Worm (Caenorhabditis elegans) whole organism, late embryonic: ENCODE measurements around the gene tbcb-1.

Source experiments
- C08G9.2 ChIP-seq: sonication (generic microtip); optimal IDR thresholded peaks from 2 replicates; lab custom pipeline; 2016; ENCODE audit warnings: mild to moderate bottlenecking, missing genetic modification characterization, moderate library complexity, missing compliant biosample characterization
- F13H6.1 ChIP-seq: sonication (generic microtip); optimal IDR thresholded peaks from 2 replicates; lab custom pipeline; 2016; ENCODE audit warnings: missing genetic modification characterization, missing compliant biosample characterization
- K02D7.2 ChIP-seq: sonication (generic microtip); optimal IDR thresholded peaks from 2 replicates; lab custom pipeline; 2017; ENCODE audit warnings: mild to moderate bottlenecking, missing genetic modification characterization, missing compliant biosample characterization
- K09A11.1 ChIP-seq: sonication (generic microtip); optimal IDR thresholded peaks from 2 replicates; lab custom pipeline; 2017; ENCODE audit warnings: antibody characterized with exemption, mild to moderate bottlenecking, missing genetic modification characterization, missing compliant biosample characterization; ENCODE audit not compliant: insufficient read depth
- ahr-1 ChIP-seq: sonication (generic microtip); optimal IDR thresholded peaks from 2 replicates; lab custom pipeline; 2016; ENCODE audit warnings: missing genetic modification characterization, missing compliant biosample characterization
- ceh-14 ChIP-seq: sonication (generic microtip); optimal IDR thresholded peaks from 2 replicates; lab custom pipeline; 2016; ENCODE audit warnings: missing genotype, missing genetic modification characterization, missing compliant biosample characterization
- ceh-18 ChIP-seq: sonication (generic microtip); optimal IDR thresholded peaks from 2 replicates; lab custom pipeline; 2016; ENCODE audit warnings: missing genetic modification characterization, missing compliant biosample characterization
- ceh-19 ChIP-seq: fragments of 200-800 bp; sonication (Bioruptor generic); optimal IDR thresholded peaks from 2 replicates; lab custom pipeline; 2018; ENCODE audit warnings: mild to moderate bottlenecking, missing genetic modification characterization, missing compliant biosample characterization
- ceh-2 ChIP-seq: sonication (generic microtip); optimal IDR thresholded peaks from 2 replicates; lab custom pipeline; 2016; ENCODE audit warnings: missing genotype, missing genetic modification characterization, missing compliant biosample characterization
- ceh-24 ChIP-seq: sonication (generic microtip); optimal IDR thresholded peaks from 2 replicates; lab custom pipeline; 2016; ENCODE audit warnings: mild to moderate bottlenecking, missing genetic modification characterization, missing compliant biosample characterization
- ceh-30 ChIP-seq: fragments of 150-350 bp; optimal IDR thresholded peaks from 2 replicates; lab custom pipeline; 2014; ENCODE audit warnings: missing biosample characterization, missing genetic modification characterization
- ceh-31 ChIP-seq: sonication (generic microtip); optimal IDR thresholded peaks from 2 replicates; lab custom pipeline; 2016; ENCODE audit warnings: missing genetic modification characterization, missing compliant biosample characterization
- ceh-45 ChIP-seq: fragments of 200-800 bp; sonication (Bioruptor generic); IDR thresholded peaks from 2 replicates; pipeline ENCODE4 v1.3.6; 2022; ENCODE audit warnings: missing genetic modification reagents, missing genetic modification characterization, missing compliant biosample characterization
- ceh-48 ChIP-seq: sonication (generic microtip); optimal IDR thresholded peaks from 2 replicates; lab custom pipeline; 2016; ENCODE audit warnings: missing genetic modification characterization, inconsistent platforms, missing compliant biosample characterization
- dve-1 ChIP-seq: sonication (generic microtip); optimal IDR thresholded peaks from 2 replicates; lab custom pipeline; 2017; ENCODE audit warnings: antibody characterized with exemption, mild to moderate bottlenecking, missing genetic modification characterization, missing compliant biosample characterization
- fkh-10 ChIP-seq: fragments of 150-350 bp; optimal IDR thresholded peaks from 2 replicates; lab custom pipeline; 2014; ENCODE audit warnings: missing biosample characterization, missing genetic modification reagents, missing genetic modification characterization
- gmeb-2 ChIP-seq: sonication (generic microtip); optimal IDR thresholded peaks from 2 replicates; lab custom pipeline; 2016; ENCODE audit warnings: missing genetic modification characterization, inconsistent platforms, missing compliant biosample characterization
- hlh-13 ChIP-seq: fragments of 200-800 bp; sonication (Bioruptor generic); optimal IDR thresholded peaks from 2 replicates; lab custom pipeline; 2018; ENCODE audit warnings: mild to moderate bottlenecking, missing genetic modification characterization, missing compliant biosample characterization
- hlh-15 ChIP-seq: sonication (generic microtip); optimal IDR thresholded peaks from 2 replicates; lab custom pipeline; 2016; ENCODE audit warnings: missing genetic modification characterization, missing compliant biosample characterization
- hlh-30 ChIP-seq: sonication (generic microtip); optimal IDR thresholded peaks from 2 replicates; lab custom pipeline; 2017; ENCODE audit warnings: antibody characterized with exemption, missing genetic modification characterization, missing compliant biosample characterization; ENCODE audit not compliant: insufficient read depth
- hlh-8 ChIP-seq: sonication (generic microtip); optimal IDR thresholded peaks from 2 replicates; lab custom pipeline; 2016; ENCODE audit warnings: missing genotype, missing genetic modification characterization, missing compliant biosample characterization
- lim-6 ChIP-seq: sonication (generic microtip); optimal IDR thresholded peaks from 2 replicates; lab custom pipeline; 2016; ENCODE audit warnings: missing genetic modification characterization, missing compliant biosample characterization
- lin-11 ChIP-seq: fragments of 200-800 bp; sonication (Bioruptor generic); optimal IDR thresholded peaks from 2 replicates; lab custom pipeline; 2018; ENCODE audit warnings: mild to moderate bottlenecking, missing genetic modification characterization, missing compliant biosample characterization
- madf-2 ChIP-seq: sonication (generic microtip); optimal IDR thresholded peaks from 2 replicates; lab custom pipeline; 2017; ENCODE audit warnings: missing genetic modification characterization, missing compliant biosample characterization
- mec-3 ChIP-seq: sonication (generic microtip); optimal IDR thresholded peaks from 2 replicates; lab custom pipeline; 2016; ENCODE audit warnings: borderline replicate concordance, missing genetic modification characterization, missing compliant biosample characterization
- nhr-11 ChIP-seq: fragments of 150-350 bp; optimal IDR thresholded peaks from 2 replicates; lab custom pipeline; 2014; ENCODE audit warnings: missing biosample characterization, missing genetic modification characterization
- npax-4 ChIP-seq: sonication (generic microtip); optimal IDR thresholded peaks from 2 replicates; lab custom pipeline; 2016; ENCODE audit warnings: missing genetic modification characterization, missing compliant biosample characterization
- pax-1 ChIP-seq: fragments of 150-350 bp; optimal IDR thresholded peaks from 2 replicates; lab custom pipeline; 2014; ENCODE audit warnings: missing biosample characterization, missing genetic modification characterization
- pha-2 ChIP-seq: sonication (generic microtip); optimal IDR thresholded peaks from 2 replicates; lab custom pipeline; 2017; ENCODE audit warnings: mild to moderate bottlenecking, missing genetic modification characterization, missing compliant biosample characterization
- pha-4 ChIP-seq: fragments of 150-350 bp; optimal IDR thresholded peaks from 2 replicates; lab custom pipeline; 2018; ENCODE audit warnings: missing biosample characterization, missing genetic modification reagents, missing genetic modification characterization
- pros-1 ChIP-seq: fragments of 150-350 bp; optimal IDR thresholded peaks from 2 replicates; lab custom pipeline; 2014; ENCODE audit warnings: missing biosample characterization, missing genetic modification reagents, missing genetic modification characterization
- rnt-1 ChIP-seq: sonication (generic microtip); optimal IDR thresholded peaks from 2 replicates; lab custom pipeline; 2016; ENCODE audit warnings: missing genetic modification characterization, missing compliant biosample characterization
- sdc-2 ChIP-seq: sonication (generic microtip); optimal IDR thresholded peaks from 2 replicates; lab custom pipeline; 2016; ENCODE audit warnings: missing genotype, missing genetic modification characterization, missing compliant biosample characterization
- sox-2 ChIP-seq: fragments of 200-800 bp; sonication (Bioruptor generic); IDR thresholded peaks from 2 replicates; pipeline ENCODE4 v1.3.6; 2022; ENCODE audit warnings: missing genetic modification reagents, missing genetic modification characterization, missing compliant biosample characterization
- sox-4 ChIP-seq: sonication (generic microtip); optimal IDR thresholded peaks from 2 replicates; lab custom pipeline; 2017; ENCODE audit warnings: mild to moderate bottlenecking, missing genetic modification characterization, inconsistent platforms, missing compliant biosample characterization
- syd-9 ChIP-seq: sonication (generic microtip); optimal IDR thresholded peaks from 2 replicates; lab custom pipeline; 2016; ENCODE audit warnings: mild to moderate bottlenecking, missing genetic modification characterization, moderate library complexity, missing compliant biosample characterization
- tbx-2 ChIP-seq: sonication (generic microtip); optimal IDR thresholded peaks from 2 replicates; lab custom pipeline; 2016; ENCODE audit warnings: missing genetic modification characterization, missing compliant biosample characterization
- tbx-7 ChIP-seq: sonication (generic microtip); optimal IDR thresholded peaks from 2 replicates; lab custom pipeline; 2016; ENCODE audit warnings: missing genotype, missing genetic modification characterization, missing compliant biosample characterization
- unc-55 ChIP-seq: sonication (generic microtip); optimal IDR thresholded peaks from 2 replicates; lab custom pipeline; 2017; ENCODE audit warnings: missing biosample characterization, missing genetic modification reagents, missing genetic modification characterization
- zip-5 ChIP-seq: sonication (generic microtip); optimal IDR thresholded peaks from 2 replicates; lab custom pipeline; 2016; ENCODE audit warnings: missing genetic modification characterization, missing compliant biosample characterization

The tbcb-1 gene

DNA sequence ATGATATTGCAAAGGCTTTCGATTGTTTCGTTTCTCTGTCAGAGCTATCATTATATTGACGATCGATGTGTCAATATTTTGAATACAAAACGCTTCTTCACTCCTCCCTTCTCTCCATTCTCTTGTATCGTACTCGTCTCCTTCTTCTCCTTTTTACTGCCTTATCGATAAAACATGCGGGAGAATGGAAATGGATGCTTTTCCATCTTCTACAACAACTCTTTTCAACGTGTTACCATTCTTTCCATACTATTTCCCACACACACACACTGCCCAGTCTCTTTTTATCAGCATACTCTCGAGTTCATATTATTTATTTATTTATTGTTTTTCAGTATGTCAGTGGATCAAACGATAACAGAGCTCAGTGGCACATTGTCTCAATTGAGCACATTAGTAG is 13.3 kb upstream of the tbcb-1 start, which contains the start of gene C50B8.6:
Gene C50B8.6 (plus strand): TSS at position 336 of the 400 bp plus-strand sequence.
- TF ChIP-seq sdc-2 (tag; lab: Kevin White, UChicago), result no peak
- no peak for TF ChIP-seq hlh-15 (tag; lab: Kevin White, UChicago)
- no peak for TF ChIP-seq sox-2 (GFP tag; lab: Robert Waterston, UW)
- TF ChIP-seq tbx-2 (tag; lab: Kevin White, UChicago), result no peak
- no peak for TF ChIP-seq rnt-1 (tag; lab: Kevin White, UChicago)

ce11 chrV:13580696-13581095 is 11.2 kb upstream of the tbcb-1 start, which contains the start of gene C50B8.5:
Gene C50B8.5 (plus strand): TSS chrV:13580968.
- TF ChIP-seq hlh-13 (no peak), nhr-11 (tag; lab: Kevin White, UChicago) (no peak), ceh-48 (no peak), unc-55 (GFP tag; lab: Kevin White, UChicago) (no peak), gmeb-2 (no peak), ceh-31 (tag; lab: Kevin White, UChicago) (no peak), dve-1 (tag; lab: Kevin White, UChicago) (peak; percentile 4)

DNA sequence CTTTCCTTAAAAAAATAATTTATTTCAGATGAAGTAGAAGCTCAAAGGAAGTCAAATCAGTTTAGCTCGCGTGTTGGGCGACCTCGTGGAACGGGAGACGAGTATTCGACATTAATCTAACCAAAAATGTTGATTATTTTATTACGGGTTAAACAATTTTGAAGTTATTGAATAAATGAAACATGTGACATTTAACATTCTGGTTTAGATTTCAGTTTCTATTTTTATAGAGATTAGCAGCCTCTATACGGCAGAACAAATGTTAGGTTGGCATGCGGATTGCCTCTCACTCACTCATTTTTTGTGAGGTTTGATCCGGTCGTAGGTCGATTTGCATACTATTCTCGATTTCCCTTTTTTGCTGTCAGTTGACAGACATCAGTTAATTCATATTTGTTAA is 7.4 kb upstream of the tbcb-1 start, which contains the start of gene F53F4.1:
Gene F53F4.1 (plus strand): TSS at position 301 of the 400 bp plus-strand sequence.
- no peak for TF ChIP-seq lim-6 (tag; lab: Kevin White, UChicago)
- no peak for TF ChIP-seq ceh-14
- no peak for TF ChIP-seq pha-2
- TF ChIP-seq hlh-30, result no peak
- no peak for TF ChIP-seq ceh-2 (tag; lab: Kevin White, UChicago)

DNA sequence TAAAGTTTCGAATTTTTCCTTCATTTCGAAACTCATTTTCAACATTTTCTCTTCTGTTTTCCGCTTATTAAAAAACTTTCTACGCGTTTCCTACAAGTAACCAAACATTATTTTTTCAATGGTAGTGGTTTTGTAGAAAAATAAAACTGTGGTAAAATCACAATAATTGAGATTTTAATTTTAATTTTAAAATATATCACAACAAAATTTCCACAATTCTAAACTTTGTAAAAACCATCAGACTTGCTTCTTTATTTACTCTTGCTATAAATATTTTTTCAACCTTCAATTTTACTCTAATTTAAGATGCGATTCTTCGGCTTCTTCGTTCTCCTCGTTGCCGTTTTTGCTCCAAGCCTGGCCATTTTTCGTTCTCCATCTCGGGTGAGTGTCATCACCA is 4.0 kb upstream of the tbcb-1 start, which contains the start of gene F53F4.17:
Gene F53F4.17 (plus strand): TSS at position 301 of the 400 bp plus-strand sequence.
- TF ChIP-seq pax-1 (tag; lab: Kevin White, UChicago), result no peak
- no peak for TF ChIP-seq ceh-24
- no peak for TF ChIP-seq lin-11 (tag; lab: Kevin White, UChicago)
- TF ChIP-seq zip-5, result no peak
- TF ChIP-seq ceh-45 (GFP tag; lab: Robert Waterston, UW), result no peak
- TF ChIP-seq pros-1, result no peak
- no peak for TF ChIP-seq K02D7.2 (tag; lab: Kevin White, UChicago)
- TF ChIP-seq ceh-31 (tag; lab: Kevin White, UChicago), result no peak
- TF ChIP-seq ceh-18, result no peak
- TF ChIP-seq sox-4 (tag; lab: Kevin White, UChicago), result no peak
- no peak for TF ChIP-seq hlh-13
- no peak for TF ChIP-seq ahr-1 (tag; lab: Kevin White, UChicago)
- no peak for TF ChIP-seq madf-2 (tag; lab: Kevin White, UChicago)

DNA sequence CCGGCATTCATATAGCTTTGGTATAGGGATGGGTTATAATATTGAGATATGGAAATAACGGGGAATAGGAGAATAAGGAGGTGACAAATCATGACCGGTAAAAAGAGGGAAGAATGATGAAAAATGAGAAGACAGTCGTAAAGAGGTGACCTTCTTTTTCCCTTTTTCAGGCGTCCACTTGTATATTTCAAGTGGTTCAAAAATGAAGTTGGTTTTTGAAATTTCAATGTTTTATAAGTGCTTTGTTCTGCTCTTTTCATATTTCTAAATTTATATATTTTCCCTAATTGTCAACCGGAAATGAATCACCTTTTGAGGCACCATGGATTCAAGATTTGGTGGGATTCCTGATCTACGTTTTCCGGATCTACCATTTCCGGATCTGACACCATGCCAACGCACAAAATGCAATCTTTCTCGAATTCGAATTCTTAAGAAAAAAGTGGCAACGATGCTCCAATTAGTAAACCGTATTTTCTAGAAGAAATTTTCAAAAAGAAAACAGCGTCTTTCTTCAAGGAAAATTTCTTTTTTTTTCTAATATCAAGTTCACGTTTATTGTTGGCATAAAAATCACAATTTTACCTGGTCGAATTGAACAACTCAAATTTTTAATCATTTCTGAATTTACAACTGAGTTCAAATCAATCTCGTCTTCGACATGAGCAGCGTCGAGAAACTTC is 2.3 kb upstream of the tbcb-1 start, which contains the start of the genes F53F4.2 and F53F4.18:
Gene F53F4.2 (minus strand): TSS at position 101 of the 683 bp plus-strand sequence.
Gene F53F4.18 (plus strand): TSS at position 633 of the 683 bp plus-strand sequence.
- TF ChIP-seq syd-9 (tag; lab: Kevin White, UChicago) (no peak), gmeb-2 (no peak), F13H6.1 (no peak), ceh-19 (GFP tag; lab: Kevin White, UChicago) (no peak), npax-4 (tag; lab: Kevin White, UChicago) (no peak), C08G9.2 (tag; lab: Kevin White, UChicago) (no peak), ceh-30 (tag; lab: Kevin White, UChicago) (no peak), pha-4 (tag; lab: Kevin White, UChicago) (no peak), unc-55 (GFP tag; lab: Kevin White, UChicago) (no peak), pros-1 (no peak), ceh-45 (GFP tag; lab: Robert Waterston, UW) (no peak), pax-1 (tag; lab: Kevin White, UChicago) (no peak), fkh-10 (GFP tag; lab: Kevin White, UChicago) (no peak), ceh-24 (no peak), tbx-7 (tag; lab: Kevin White, UChicago) (no peak), mec-3 (tag; lab: Kevin White, UChicago) (no peak), K09A11.1 (no peak), hlh-8 (tag; lab: Kevin White, UChicago) (no peak), ceh-14 (no peak)
